Fruit fly (Drosophila melanogaster) S2 (cell line): ENCODE data around the gene CG14817.

Experiments used
- CG8478 ChIP-seq: fragments of >200 bp; optimal IDR thresholded peaks from 2 replicates; lab custom pipeline; 2018
- CTCF ChIP-seq, 2 experiments: fragments of >200 bp; optimal IDR thresholded peaks; 2 replicates each; lab custom pipeline; 2018

- TF ChIP-seq CTCF (optimal IDR thresholded peaks at IDR 0.05; lab: Kevin White, UChicago): no peak
- no peak for TF ChIP-seq CG8478 (lab: Kevin White, UChicago)
Observed at dm6 chrX:1832699-1833098, 44.4 kb downstream of the CG14817 start.
